Fruit fly (Drosophila melanogaster) whole organism, prepupa: ENCODE data around the gene Duox.
A peak's percentile ranks its signal among the peaks of the same experiment; 100 is the strongest.

Source experiments
- Blimp-1 ChIP-seq: fragments of 200-800 bp; sonication (Bioruptor generic); optimal IDR thresholded peaks from 3 replicates; lab custom pipeline; 2017; ENCODE audit warnings: missing biosample characterization, missing genetic modification characterization, mild to moderate bottlenecking, moderate library complexity, missing genetic modification reagents
- CG10631 ChIP-seq: fragments of 200-800 bp; sonication (Bioruptor generic); optimal IDR thresholded peaks from 2 replicates; lab custom pipeline; 2016; ENCODE audit warnings: missing biosample characterization, missing genetic modification characterization
- CG10669 ChIP-seq: fragments of 200-800 bp; sonication (Bioruptor generic); optimal IDR thresholded peaks from 3 replicates; lab custom pipeline; 2018; ENCODE audit warnings: missing biosample characterization, mild to moderate bottlenecking, missing genetic modification characterization, moderate library complexity
- CG11294 ChIP-seq: fragments of 200-800 bp; sonication (Bioruptor generic); IDR thresholded peaks from 2 replicates; pipeline ENCODE4 v1.3.6; 2022; ENCODE audit warnings: missing biosample characterization, missing genetic modification characterization
- CG11902 ChIP-seq: fragments of 200-800 bp; sonication (Bioruptor generic); optimal IDR thresholded peaks from 3 replicates; lab custom pipeline; 2016; ENCODE audit warnings: missing biosample characterization, missing genetic modification characterization
- CG15336 ChIP-seq: fragments of 200-800 bp; sonication (Bioruptor generic); IDR thresholded peaks from 2 replicates; pipeline ENCODE4 v1.3.6; 2022; ENCODE audit warnings: missing biosample characterization, missing genetic modification characterization
- CG1621 ChIP-seq: fragments of 200-800 bp; sonication (Bioruptor generic); optimal IDR thresholded peaks from 3 replicates; lab custom pipeline; 2018; ENCODE audit warnings: missing biosample characterization, mild to moderate bottlenecking, missing genetic modification characterization
- CG16779 ChIP-seq: fragments of 200-800 bp; sonication (Bioruptor generic); optimal IDR thresholded peaks from 3 replicates; lab custom pipeline; 2017; ENCODE audit warnings: missing biosample characterization, mild to moderate bottlenecking, missing genetic modification characterization
- CG32006 ChIP-seq: fragments of 200-800 bp; sonication (Bioruptor generic); optimal IDR thresholded peaks from 3 replicates; lab custom pipeline; 2017; ENCODE audit warnings: missing biosample characterization, mild to moderate bottlenecking, missing genetic modification characterization
- CG34406 ChIP-seq: fragments of 200-800 bp; sonication (Bioruptor generic); optimal IDR thresholded peaks from 3 replicates; lab custom pipeline; 2016; ENCODE audit warnings: missing biosample characterization, missing genetic modification characterization
- CG3919 ChIP-seq: fragments of 200-800 bp; sonication (Bioruptor generic); optimal IDR thresholded peaks from 3 replicates; lab custom pipeline; 2016; ENCODE audit warnings: missing biosample characterization, missing genetic modification characterization
- CG6163 ChIP-seq: fragments of 200-800 bp; sonication (Bioruptor generic); IDR thresholded peaks from 3 replicates; pipeline ENCODE4 v1.3.6; 2022; ENCODE audit warnings: missing biosample characterization, missing genetic modification characterization
- CG6276 ChIP-seq: fragments of 200-800 bp; sonication (Bioruptor generic); optimal IDR thresholded peaks from 2 replicates; lab custom pipeline; 2017; ENCODE audit warnings: missing biosample characterization, mild to moderate bottlenecking, missing genetic modification characterization
- CG6792 ChIP-seq: fragments of 200-800 bp; sonication (Bioruptor generic); optimal IDR thresholded peaks from 3 replicates; lab custom pipeline; 2016; ENCODE audit warnings: missing biosample characterization, missing genetic modification characterization
- CG6808 ChIP-seq: fragments of 200-800 bp; sonication (Bioruptor generic); optimal IDR thresholded peaks from 3 replicates; lab custom pipeline; 2017; ENCODE audit warnings: missing biosample characterization, missing genetic modification characterization, mild to moderate bottlenecking, moderate library complexity, missing genetic modification reagents
- CG6854 ChIP-seq: fragments of 200-800 bp; sonication (Bioruptor generic); optimal IDR thresholded peaks from 2 replicates; lab custom pipeline; 2017; ENCODE audit warnings: missing biosample characterization, mild to moderate bottlenecking, missing genetic modification characterization
- CG7368 ChIP-seq: fragments of 200-800 bp; sonication (Bioruptor generic); optimal IDR thresholded peaks from 3 replicates; lab custom pipeline; 2016; ENCODE audit warnings: missing biosample characterization, missing genetic modification characterization
- CG8119 ChIP-seq: fragments of 200-800 bp; sonication (Bioruptor generic); IDR thresholded peaks from 3 replicates; pipeline ENCODE4 v1.3.6; 2022; ENCODE audit warnings: missing biosample characterization, missing genetic modification characterization
- CG8319 ChIP-seq: fragments of 200-800 bp; sonication (Bioruptor generic); optimal IDR thresholded peaks from 3 replicates; lab custom pipeline; 2016; ENCODE audit warnings: missing biosample characterization, missing genetic modification characterization
- CG8632 ChIP-seq: fragments of 200-800 bp; sonication (Bioruptor generic); optimal IDR thresholded peaks from 3 replicates; lab custom pipeline; 2016; ENCODE audit warnings: missing biosample characterization, missing genetic modification characterization
- Eip75B ChIP-seq: fragments of 200-800 bp; sonication (Bioruptor generic); optimal IDR thresholded peaks from 3 replicates; lab custom pipeline; 2016; ENCODE audit warnings: missing biosample characterization, missing genetic modification characterization
- Eip78C ChIP-seq: fragments of 200-800 bp; sonication (Bioruptor generic); peaks from one replicate; lab custom pipeline; 2016; ENCODE audit warnings: missing biosample characterization, missing genetic modification characterization
- Eip93F ChIP-seq: fragments of 200-800 bp; sonication (Bioruptor generic); optimal IDR thresholded peaks from 2 replicates; lab custom pipeline; 2016; ENCODE audit warnings: missing biosample characterization, mild to moderate bottlenecking, missing genetic modification characterization
- Gug ChIP-seq: fragments of 200-800 bp; sonication (Bioruptor generic); IDR thresholded peaks from 2 replicates; pipeline ENCODE4 v1.3.6; 2022; ENCODE audit warnings: missing biosample characterization, missing genetic modification characterization
- Hr38 ChIP-seq: sonication (Bioruptor generic); optimal IDR thresholded peaks from 2 replicates; lab custom pipeline; 2016; ENCODE audit warnings: missing biosample characterization, missing genetic modification characterization
- Hr4 ChIP-seq: fragments of 200-800 bp; sonication (Bioruptor generic); optimal IDR thresholded peaks from 3 replicates; lab custom pipeline; 2016; ENCODE audit warnings: missing biosample characterization, missing genetic modification characterization
- Lpt ChIP-seq: fragments of 200-800 bp; sonication (Bioruptor generic); optimal IDR thresholded peaks from 3 replicates; lab custom pipeline; 2016; ENCODE audit warnings: missing biosample characterization, missing genetic modification characterization
- Met ChIP-seq: fragments of 200-800 bp; sonication (Bioruptor generic); optimal IDR thresholded peaks from 3 replicates; lab custom pipeline; 2016; ENCODE audit warnings: missing biosample characterization, missing genetic modification characterization
- OdsH ChIP-seq: fragments of 200-800 bp; sonication (Bioruptor generic); optimal IDR thresholded peaks from 3 replicates; lab custom pipeline; 2016; ENCODE audit warnings: missing biosample characterization, missing genetic modification characterization
- Sox102F ChIP-seq: fragments of 200-800 bp; sonication (Bioruptor generic); optimal IDR thresholded peaks from 2 replicates; lab custom pipeline; 2016; ENCODE audit warnings: missing biosample characterization, mild to moderate bottlenecking, missing genetic modification characterization
- Sox14 ChIP-seq: fragments of 200-800 bp; sonication (Bioruptor generic); optimal IDR thresholded peaks from 3 replicates; lab custom pipeline; 2016; ENCODE audit warnings: missing biosample characterization, missing genetic modification characterization
- achi ChIP-seq: fragments of 200-800 bp; sonication (Bioruptor generic); optimal IDR thresholded peaks from 3 replicates; lab custom pipeline; 2016; ENCODE audit warnings: missing biosample characterization, missing genetic modification characterization
- acj6 ChIP-seq: fragments of 200-800 bp; sonication (Bioruptor generic); optimal IDR thresholded peaks from 3 replicates; lab custom pipeline; 2016; ENCODE audit warnings: missing biosample characterization, missing genetic modification characterization
- eg ChIP-seq: fragments of 200-800 bp; sonication (Bioruptor generic); IDR thresholded peaks from 3 replicates; pipeline ENCODE4 v1.3.6; 2022; ENCODE audit warnings: missing biosample characterization, missing genetic modification characterization
- esn ChIP-seq: fragments of 200-800 bp; sonication (Bioruptor generic); optimal IDR thresholded peaks from 2 replicates; lab custom pipeline; 2016; ENCODE audit warnings: missing biosample characterization, mild to moderate bottlenecking, missing genetic modification characterization, moderate library complexity
- fd59A ChIP-seq: fragments of 200-800 bp; sonication (Bioruptor generic); optimal IDR thresholded peaks from 2 replicates; lab custom pipeline; 2017; ENCODE audit warnings: missing biosample characterization, mild to moderate bottlenecking, missing genetic modification characterization, missing genetic modification reagents
- fd85E ChIP-seq: fragments of 200-800 bp; sonication (Bioruptor generic); optimal IDR thresholded peaks from 3 replicates; lab custom pipeline; 2016; ENCODE audit warnings: missing biosample characterization, missing genetic modification characterization
- lz ChIP-seq: fragments of 200-800 bp; sonication (Bioruptor generic); optimal IDR thresholded peaks from 3 replicates; lab custom pipeline; 2016; ENCODE audit warnings: missing biosample characterization, missing genetic modification characterization
- net ChIP-seq: fragments of 200-800 bp; sonication (Bioruptor generic); optimal IDR thresholded peaks from 3 replicates; lab custom pipeline; 2016; ENCODE audit warnings: missing biosample characterization, missing genetic modification characterization
- pdm3 ChIP-seq: fragments of 200-800 bp; sonication (Bioruptor generic); optimal IDR thresholded peaks from 3 replicates; lab custom pipeline; 2016; ENCODE audit warnings: missing biosample characterization, missing genetic modification characterization
- salr ChIP-seq, 2 experiments: fragments of 200-800 bp; sonication (Bioruptor generic); optimal IDR thresholded peaks; 3 replicates each; lab custom pipeline; 2016 to 2018; ENCODE audit warnings: missing biosample characterization in 2 of 2, missing genetic modification characterization in 2 of 2, mild to moderate bottlenecking in 1 of 2
- spab ChIP-seq: fragments of 200-800 bp; sonication (Bioruptor generic); optimal IDR thresholded peaks from 2 replicates; lab custom pipeline; 2017; ENCODE audit warnings: missing biosample characterization, mild to moderate bottlenecking, missing genetic modification characterization, missing genetic modification reagents
- ss ChIP-seq, 2 experiments: fragments of 200-800 bp; sonication (Bioruptor generic); optimal IDR thresholded peaks; 2 replicates in 1 of 2; 3 replicates in 1 of 2; lab custom pipeline; 2017 to 2018; ENCODE audit warnings: mild to moderate bottlenecking in 2 of 2, missing biosample characterization in 2 of 2, missing genetic modification characterization in 2 of 2, moderate library complexity in 1 of 2
- svp ChIP-seq: fragments of 200-800 bp; sonication (Bioruptor generic); peaks from one replicate; lab custom pipeline; 2016; ENCODE audit warnings: missing biosample characterization, missing genetic modification characterization
- vri ChIP-seq: fragments of 200-800 bp; sonication (Bioruptor generic); optimal IDR thresholded peaks from 3 replicates; lab custom pipeline; 2016; ENCODE audit warnings: missing biosample characterization, mild to moderate bottlenecking, missing genetic modification characterization

The Duox gene

dm6 chr2L:2839850-2840249, 9.8 kb upstream of the Duox start, which contains the start of gene CG2975:
TSS of gene CG2975 (plus strand) at chr2L:2840124.
- no peak for TF ChIP-seq CG6163
- TF ChIP-seq ss (GFP tag; optimal IDR thresholded peaks at IDR 0.05; lab: Kevin White, UChicago), result peak in 1 of 2 experiments; percentile 28
- TF ChIP-seq, all 60 proteins: peak for 1

dm6 chr2L:2837742-2838461, 7.9 kb upstream of the Duox start, which contains the start of the genes CG3119 and Cpr23B:
TSS of gene CG3119 (minus strand) at chr2L:2837833.
TSS of gene Cpr23B (plus strand) at chr2L:2838411.
- TF ChIP-seq CG3919 (GFP tag; lab: Kevin White, UChicago) (no peak), Blimp-1 (GFP tag; lab: Kevin White, UChicago) (no peak), CG16779 (tag; lab: Kevin White, UChicago) (no peak), CG6808 (GFP tag; lab: Kevin White, UChicago) (no peak)

dm6 chr2L:2830341-2830800, 323 bp upstream of the Duox start:
- TF ChIP-seq achi (GFP tag; lab: Kevin White, UChicago) (peak; percentile 94), CG6792 (peak; percentile 93), CG6854 (GFP tag; lab: Kevin White, UChicago) (peak; percentile 84), CG3919 (GFP tag; lab: Kevin White, UChicago) (peak; percentile 94), CG10669 (GFP tag; lab: Kevin White, UChicago) (peak; percentile 92), salr (GFP tag; optimal IDR thresholded peaks at IDR 0.05; lab: Kevin White, UChicago) (peak; percentile 67 to 98), CG1621 (tag; lab: Kevin White, UChicago) (peak; percentile 53), Gug (GFP tag; lab: Robert Waterston, UW) (peak; percentile 82), CG8632 (GFP tag; lab: Kevin White, UChicago) (peak; percentile 93), CG8119 (GFP tag; lab: Robert Waterston, UW) (peak; percentile 94), CG10631 (GFP tag; lab: Kevin White, UChicago) (peak; percentile 94), OdsH (GFP tag; lab: Kevin White, UChicago) (peak; percentile 95), Eip93F (GFP tag; lab: Kevin White, UChicago) (peak; percentile 84), Hr4 (GFP tag; lab: Kevin White, UChicago) (peak; percentile 93), fd59A (GFP tag; lab: Kevin White, UChicago) (peak; percentile 97), Eip78C (GFP tag; lab: Kevin White, UChicago) (peak; percentile 99), CG6163 (peak; percentile 81), vri (peak; percentile 78), Hr38 (GFP tag; lab: Kevin White, UChicago) (no peak), Lpt (GFP tag; lab: Kevin White, UChicago) (peak; percentile 90), Sox14 (GFP tag; lab: Kevin White, UChicago) (peak; percentile 91), svp (GFP tag; lab: Kevin White, UChicago) (peak; percentile 93), acj6 (peak; percentile 95), Eip75B (GFP tag; lab: Kevin White, UChicago) (peak; percentile 91), esn (peak; percentile 96), CG11294 (GFP tag; lab: Robert Waterston, UW) (peak; percentile 65; the same call in 1 of the 2 replicates), ss (GFP tag; optimal IDR thresholded peaks at IDR 0.05; lab: Kevin White, UChicago) (peak; percentile 95 to 96), net (peak; percentile 94), CG7368 (GFP tag; lab: Kevin White, UChicago) (peak; percentile 75), eg (GFP tag; lab: Robert Waterston, UW) (peak; percentile 81), CG6276 (GFP tag; lab: Kevin White, UChicago) (peak; percentile 96), CG16779 (tag; lab: Kevin White, UChicago) (peak; percentile 94), Sox102F (GFP tag; lab: Kevin White, UChicago) (peak; percentile 90), CG6808 (GFP tag; lab: Kevin White, UChicago) (peak; percentile 97), CG8319 (GFP tag; lab: Kevin White, UChicago) (peak; percentile 81), fd85E (GFP tag; lab: Kevin White, UChicago) (peak; percentile 77), spab (GFP tag; lab: Kevin White, UChicago) (peak; percentile 97), CG34406 (GFP tag; lab: Kevin White, UChicago) (peak; percentile 93), pdm3 (GFP tag; lab: Kevin White, UChicago) (peak; percentile 89), CG15336 (GFP tag; lab: Robert Waterston, UW) (peak; percentile 90), Met (peak; percentile 91), lz (GFP tag; lab: Kevin White, UChicago) (peak; percentile 92), CG32006 (GFP tag; lab: Kevin White, UChicago) (peak; percentile 98), CG11902 (GFP tag; lab: Kevin White, UChicago) (peak; percentile 82)
